Worm (Caenorhabditis elegans) whole organism, L4/young adult: Measurements from ENCODE around the gene Y67A10A.3.
A peak's percentile ranks its signal among the peaks of the same experiment; 100 is the strongest.

ENCODE experiments used
- W03F9.2 ChIP-seq: fragments of 150-350 bp; optimal IDR thresholded peaks from 2 replicates; lab custom pipeline; 2014; ENCODE audit warnings: missing biosample characterization, missing genetic modification characterization
- dao-5 ChIP-seq: sonication (generic microtip); optimal IDR thresholded peaks from 2 replicates; lab custom pipeline; 2016; ENCODE audit warnings: missing genotype, missing genetic modification characterization, moderate library complexity, missing compliant biosample characterization
- him-1 ChIP-seq: sonication (generic microtip); optimal IDR thresholded peaks from 2 replicates; lab custom pipeline; 2016; ENCODE audit warnings: missing genotype, missing genetic modification reagents, missing genetic modification characterization, missing compliant biosample characterization

The Y67A10A.3 gene

ce11 chrIV:14335768-14336167 lies 1.5 kb upstream of the Y67A10A.3 start:
- TF ChIP-seq W03F9.2 (no peak), him-1 (tag; lab: Kevin White, UChicago) (no peak)

DNA sequence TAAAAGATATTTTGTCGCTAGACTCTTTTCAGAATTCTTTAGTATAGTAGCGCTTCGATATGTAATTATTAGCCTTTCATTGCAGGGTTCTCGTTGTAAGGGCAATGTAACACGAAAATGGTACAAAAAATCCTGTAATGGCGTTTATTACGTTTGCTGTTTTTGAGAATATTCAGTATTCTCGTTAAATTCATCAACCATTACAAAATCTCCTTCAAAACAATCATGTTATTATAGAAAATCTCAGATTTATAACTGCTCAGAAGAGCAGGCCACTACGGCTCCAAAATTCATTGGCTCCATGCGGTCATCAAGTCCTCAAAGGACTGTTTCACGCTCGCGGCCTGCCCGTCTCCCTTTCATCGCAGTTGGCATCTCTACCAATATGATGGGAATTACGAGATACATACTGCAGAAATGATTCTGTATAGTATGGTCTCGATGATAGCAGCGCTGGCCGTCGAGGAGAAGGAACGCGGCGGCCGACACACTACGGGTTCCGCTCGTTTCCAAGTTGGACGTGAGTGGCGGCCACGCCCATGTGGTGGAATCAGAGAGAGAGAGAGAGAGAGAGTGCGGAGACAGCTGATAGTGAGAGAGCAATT lies 7.5 kb downstream of the Y67A10A.3 start:
- no peak for TF ChIP-seq him-1 (tag; lab: Kevin White, UChicago)
- TF ChIP-seq W03F9.2: peak; percentile 59

DNA sequence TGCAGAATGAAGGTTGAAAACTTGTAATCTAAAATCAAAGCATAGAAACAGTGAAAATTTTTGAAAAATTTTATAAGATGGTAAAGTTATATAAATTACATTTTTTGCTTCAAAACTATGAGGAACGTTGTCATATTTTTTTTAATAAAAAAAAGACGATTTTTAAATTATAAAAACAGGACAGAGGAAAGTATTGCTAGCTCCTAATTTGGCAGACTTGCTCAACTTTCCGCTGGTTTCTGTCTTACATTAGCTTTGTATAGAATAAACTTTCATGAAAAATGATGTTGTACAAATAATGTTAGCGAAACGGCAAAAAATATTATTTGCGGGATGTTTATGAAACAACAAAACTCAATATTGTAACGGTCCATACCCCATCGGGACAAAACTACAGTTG lies 8.0 kb downstream of the Y67A10A.3 start, which contains the start of gene fbxa-83:
fbxa-83 (minus strand) TSS at position 101 of the 400 bp plus-strand sequence.
- TF ChIP-seq him-1 (tag; lab: Kevin White, UChicago) (no peak), W03F9.2 (no peak)

DNA sequence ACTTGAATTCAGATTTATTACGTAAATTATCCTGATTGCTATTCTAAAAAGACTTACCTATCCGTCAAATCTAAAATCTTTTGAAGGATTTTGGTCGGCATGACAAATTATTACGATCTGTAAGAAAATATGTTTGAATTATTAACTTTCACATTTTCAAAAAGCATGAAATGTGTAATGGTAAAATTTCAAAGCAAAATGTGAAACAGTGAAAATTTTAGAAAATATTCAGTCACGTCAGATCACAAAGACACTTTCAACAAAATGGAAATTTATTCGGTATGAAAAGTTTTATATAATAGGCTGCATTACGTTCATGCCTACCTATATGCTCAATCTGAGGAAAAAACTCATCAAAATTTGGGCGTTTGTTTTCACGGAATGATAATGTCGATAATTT lies 12.6 kb downstream of the Y67A10A.3 start, which contains the start of gene fbxa-126:
fbxa-126 (minus strand) TSS at position 101 of the 400 bp plus-strand sequence.
- no peak for TF ChIP-seq him-1 (tag; lab: Kevin White, UChicago)
- no peak for TF ChIP-seq W03F9.2
- no peak for TF ChIP-seq dao-5 (tag; lab: Kevin White, UChicago)

DNA sequence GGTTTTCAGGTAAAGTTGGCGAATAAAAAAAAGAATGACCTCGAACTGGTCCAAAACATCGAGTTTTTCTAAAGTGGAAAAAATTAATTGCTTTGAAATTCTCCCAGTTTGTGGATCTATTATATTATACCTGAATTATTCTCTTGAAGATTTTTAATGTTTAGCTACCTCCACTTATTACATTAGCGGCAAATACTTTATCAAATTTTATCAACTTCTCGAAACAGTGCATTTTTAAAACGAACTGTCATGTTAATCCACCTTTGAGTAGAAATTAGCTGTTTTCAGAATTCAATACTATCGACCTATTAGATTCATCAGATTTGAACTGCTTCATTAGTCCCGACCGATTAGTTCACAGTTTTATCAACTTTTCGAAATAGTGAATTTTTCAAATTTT lies 16.2 kb downstream of the Y67A10A.3 start:
- TF ChIP-seq W03F9.2 (no peak), him-1 (tag; lab: Kevin White, UChicago) (no peak), dao-5 (tag; lab: Kevin White, UChicago) (no peak)

DNA sequence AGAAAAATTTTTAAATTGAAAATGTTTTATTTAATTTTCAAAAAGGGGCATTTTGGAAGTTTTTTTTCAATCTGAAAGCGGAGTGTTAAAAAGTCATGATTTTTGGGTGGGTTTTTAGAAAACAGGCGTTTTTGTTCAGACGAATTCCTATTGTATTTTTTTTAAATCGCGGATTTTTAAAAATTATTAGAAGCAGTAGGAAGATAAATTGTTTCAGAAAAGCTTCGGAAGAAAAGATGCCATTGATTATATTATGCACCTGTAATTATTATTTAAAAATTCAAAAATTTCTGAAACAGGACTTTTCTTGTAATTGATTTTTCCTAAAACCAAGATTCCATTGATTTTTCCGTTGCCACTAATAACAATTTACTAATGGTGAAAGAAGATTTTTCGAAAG lies 28.4 kb downstream of the Y67A10A.3 start:
- TF ChIP-seq W03F9.2: no peak
- no peak for TF ChIP-seq dao-5 (tag; lab: Kevin White, UChicago)
- no peak for TF ChIP-seq him-1 (tag; lab: Kevin White, UChicago)

ce11 chrIV:14297058-14297457 lies 37.2 kb downstream of the Y67A10A.3 start:
- no peak for TF ChIP-seq W03F9.2
- TF ChIP-seq dao-5 (tag; lab: Kevin White, UChicago): no peak
- no peak for TF ChIP-seq him-1 (tag; lab: Kevin White, UChicago)

DNA sequence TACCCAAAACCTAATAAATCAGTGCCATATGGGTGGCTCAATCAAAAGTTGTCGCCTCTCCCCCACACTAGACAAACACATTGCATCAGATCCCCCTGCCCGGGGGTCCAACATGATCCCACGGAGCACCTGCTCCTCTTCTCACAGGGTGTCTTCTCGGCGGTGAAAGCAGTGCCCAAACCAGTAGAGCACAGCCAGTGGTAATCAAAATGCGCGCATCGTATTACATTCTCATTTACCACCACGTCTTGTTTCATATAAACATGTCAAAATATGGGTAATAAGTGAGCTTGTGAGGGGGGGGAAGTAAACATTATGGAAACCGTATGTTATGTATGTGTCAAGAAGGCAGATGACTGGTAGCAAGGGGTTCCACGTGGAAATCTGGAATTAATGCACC lies 39.0 kb downstream of the Y67A10A.3 start:
- TF ChIP-seq him-1 (tag; lab: Kevin White, UChicago) (no peak), W03F9.2 (no peak), dao-5 (tag; lab: Kevin White, UChicago) (no peak)

DNA sequence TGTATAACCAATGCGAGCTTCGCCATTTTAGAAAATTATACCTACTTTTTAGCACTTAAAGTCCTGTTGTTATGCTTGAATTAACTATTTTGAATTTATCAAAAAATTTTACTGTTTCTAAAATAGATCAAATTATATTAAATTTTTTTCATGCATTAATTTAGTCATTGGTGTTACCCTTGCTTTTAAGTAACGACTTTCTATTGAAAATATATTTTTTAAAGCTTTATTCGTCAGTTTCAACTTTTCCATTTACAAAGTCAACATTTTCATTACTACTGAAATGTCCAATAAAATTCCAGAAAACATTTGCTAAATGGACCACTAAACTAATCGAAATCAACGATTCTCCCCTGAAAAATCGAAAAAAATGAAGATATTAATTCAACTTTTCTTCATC lies 42.7 kb downstream of the Y67A10A.3 start, which contains the start of gene Y64G10A.7:
Y64G10A.7 (plus strand) TSS at position 301 of the 400 bp plus-strand sequence.
- TF ChIP-seq dao-5 (tag; lab: Kevin White, UChicago): no peak
- TF ChIP-seq him-1 (tag; lab: Kevin White, UChicago): no peak
- no peak for TF ChIP-seq W03F9.2

- TF ChIP-seq him-1 (tag; lab: Kevin White, UChicago) (no peak), dao-5 (tag; lab: Kevin White, UChicago) (no peak), W03F9.2 (no peak)
These were observed 49.3 kb downstream of the Y67A10A.3 start for ce11 chrIV:14284920-14285319.
